Worm (Caenorhabditis elegans) whole organism, L4/young adult: ENCODE measurements around the gene dnj-10.

Experiments
- W03F9.2 ChIP-seq: fragments of 150-350 bp; optimal IDR thresholded peaks from 2 replicates; lab custom pipeline; 2014; ENCODE audit warnings: missing biosample characterization, missing genetic modification characterization
- dao-5 ChIP-seq: sonication (generic microtip); optimal IDR thresholded peaks from 2 replicates; lab custom pipeline; 2016; ENCODE audit warnings: missing genotype, missing genetic modification characterization, moderate library complexity, missing compliant biosample characterization
- him-1 ChIP-seq: sonication (generic microtip); optimal IDR thresholded peaks from 2 replicates; lab custom pipeline; 2016; ENCODE audit warnings: missing genotype, missing genetic modification reagents, missing genetic modification characterization, missing compliant biosample characterization

ce11 chrIII:8678371-8678770 lies 47.4 kb downstream of the dnj-10 start:
- TF ChIP-seq dao-5 (peak; percentile 61), him-1 (peak; percentile 75), W03F9.2 (tag; lab: Kevin White, UChicago) (peak; percentile 18)
